Fruit fly (Drosophila melanogaster): ENCODE data around the gene IleRS.
A peak's percentile ranks its signal among the peaks of the same experiment; 100 is the strongest.

The IleRS gene

dm6 chr3L:22275989-22276388 is 12.5 kb upstream of the IleRS start (continued):
- no peak for TF ChIP-seq CG10979 (tag; optimal IDR thresholded peaks at IDR 0.05)
- TF ChIP-seq CG3163 (GFP tag; optimal IDR thresholded peaks at IDR 0.05), result no peak
- no peak for TF ChIP-seq CG2199 (GFP tag; IDR thresholded peaks at IDR 0.05)
- TF ChIP-seq pb (GFP tag; optimal IDR thresholded peaks at IDR 0.05), result no peak
- TF ChIP-seq CG4707 (GFP tag; optimal IDR thresholded peaks at IDR 0.05), result peak; percentile 79
- no peak for TF ChIP-seq Ets97D (GFP tag; optimal IDR thresholded peaks at IDR 0.05)
- TF ChIP-seq CG1647 (GFP tag; optimal IDR thresholded peaks at IDR 0.05), result no peak
- no peak for TF ChIP-seq Abd-B (GFP tag; optimal IDR thresholded peaks at IDR 0.05)
- no peak for TF ChIP-seq CG18764 (GFP tag; optimal IDR thresholded peaks at IDR 0.05)
- no peak for TF ChIP-seq CG6272 (GFP tag; IDR thresholded peaks at IDR 0.05)
- no peak for TF ChIP-seq CG43689 (GFP tag; IDR thresholded peaks at IDR 0.05)
- no peak for TF ChIP-seq rib (GFP tag; IDR thresholded peaks at IDR 0.05)
- no peak for TF ChIP-seq CG16815 (GFP tag; optimal IDR thresholded peaks at IDR 0.05)
- no peak for TF ChIP-seq hkb (optimal IDR thresholded peaks at IDR 0.05)
- peak; percentile 40 for TF ChIP-seq hkb (GFP tag; IDR thresholded peaks at IDR 0.05)
- no peak for TF ChIP-seq HmgD (GFP tag; optimal IDR thresholded peaks at IDR 0.05)
- no peak for TF ChIP-seq CG11695 (GFP tag; IDR thresholded peaks at IDR 0.05)
- TF ChIP-seq CG13894 (tag; optimal IDR thresholded peaks at IDR 0.05), result no peak
- peak; percentile 22; the same call in 1 of the 4 replicates for TF ChIP-seq Gug (GFP tag; IDR thresholded peaks at IDR 0.05)
- no peak for TF ChIP-seq bbx (GFP tag; IDR thresholded peaks at IDR 0.05; ENCODE audit: partially characterized antibody)
- no peak for TF ChIP-seq CG17186 (GFP tag; optimal IDR thresholded peaks at IDR 0.05)
- no peak for TF ChIP-seq gcm (GFP tag; optimal IDR thresholded peaks at IDR 0.05)
- no peak for TF ChIP-seq h (optimal IDR thresholded peaks at IDR 0.05)
- no peak for TF ChIP-seq luna (GFP tag; optimal IDR thresholded peaks at IDR 0.05)
- no peak for TF ChIP-seq CG3995 (GFP tag; optimal IDR thresholded peaks at IDR 0.05)
- no peak for TF ChIP-seq ase (GFP tag; IDR thresholded peaks at IDR 0.05)
- TF ChIP-seq Xbp1 (GFP tag; optimal IDR thresholded peaks at IDR 0.05), result no peak
- TF ChIP-seq CG9876 (GFP tag; optimal IDR thresholded peaks at IDR 0.05), result no peak
- TF ChIP-seq Hey (tag; optimal IDR thresholded peaks at IDR 0.05), result no peak
- no peak for TF ChIP-seq pzg (GFP tag; optimal IDR thresholded peaks at IDR 0.05)
- TF ChIP-seq Antp (GFP tag; optimal IDR thresholded peaks at IDR 0.05), result no peak
- peak; percentile 20; the same call in 1 of the 2 replicates for TF ChIP-seq al (GFP tag; IDR thresholded peaks at IDR 0.05)
- no peak for TF ChIP-seq bigmax (GFP tag; optimal IDR thresholded peaks at IDR 0.05)
- TF ChIP-seq CG12769 (tag; optimal IDR thresholded peaks at IDR 0.05), result peak; percentile 55
- 0 out of 2 replicates have a peak, but pooled peaks have one; percentile 24 for TF ChIP-seq lmd (GFP tag; IDR thresholded peaks at IDR 0.05)
- no peak for TF ChIP-seq PHDP (tag; optimal IDR thresholded peaks at IDR 0.05)
- no peak for TF ChIP-seq CG18476 (GFP tag; optimal IDR thresholded peaks at IDR 0.05)
- TF ChIP-seq Gsc (GFP tag; IDR thresholded peaks at IDR 0.05), result no peak
- no peak for TF ChIP-seq CG12659 (GFP tag; optimal IDR thresholded peaks at IDR 0.05)
- TF ChIP-seq peb (GFP tag; IDR thresholded peaks at IDR 0.05), result no peak
- TF ChIP-seq CG6791 (GFP tag; IDR thresholded peaks at IDR 0.05; ENCODE audit: partially characterized antibody), result no peak
- TF ChIP-seq CG11085 (GFP tag; IDR thresholded peaks at IDR 0.05), result no peak
- TF ChIP-seq CG8388 (GFP tag; optimal IDR thresholded peaks at IDR 0.05), result no peak
- TF ChIP-seq insv (GFP tag; optimal IDR thresholded peaks at IDR 0.05), result no peak
- no peak for TF ChIP-seq jigr1 (GFP tag; IDR thresholded peaks at IDR 0.05)
- peak; percentile 14 for TF ChIP-seq CG30403 (GFP tag; optimal IDR thresholded peaks at IDR 0.05)
- no peak for TF ChIP-seq CG3407 (GFP tag; optimal IDR thresholded peaks at IDR 0.05)
- TF ChIP-seq da (GFP tag; optimal IDR thresholded peaks at IDR 0.05), result no peak
- 0 out of 3 replicates have a peak, but pooled peaks have one; percentile 11 for TF ChIP-seq gce (GFP tag; IDR thresholded peaks at IDR 0.05)
- no peak for TF ChIP-seq aop (GFP tag; IDR thresholded peaks at IDR 0.05)
- TF ChIP-seq ewg (GFP tag; optimal IDR thresholded peaks at IDR 0.05), result no peak
- no peak for TF ChIP-seq pfk (GFP tag; optimal IDR thresholded peaks at IDR 0.05)
- TF ChIP-seq Hmr (GFP tag; optimal IDR thresholded peaks at IDR 0.05), result no peak

Measured in whole organism, embryonic.